Worm (Caenorhabditis elegans): ENCODE results near the gene C13A10.2.

Gene C13A10.2

ce11 chrII:1357262-1357661 lies 543 bp downstream of the C13A10.2 start:
- TF ChIP-seq ama-1 (optimal IDR thresholded peaks at IDR 0.05) (no peak), B0310.2 (tag; optimal IDR thresholded peaks at IDR 0.05) (no peak), hmg-4 (GFP tag; optimal IDR thresholded peaks at IDR 0.05) (no peak), aly-1 (tag; optimal IDR thresholded peaks at IDR 0.05) (no peak), ceh-13 (GFP tag; optimal IDR thresholded peaks at IDR 0.05) (no peak), ceh-36 (tag; optimal IDR thresholded peaks at IDR 0.05) (no peak), flt-1 (GFP tag; IDR thresholded peaks at IDR 0.05) (no peak), hmbx-1 (tag; optimal IDR thresholded peaks at IDR 0.05) (no peak), hnd-1 (tag; optimal IDR thresholded peaks at IDR 0.05) (no peak), tbx-11 (GFP tag; IDR thresholded peaks at IDR 0.05) (no peak), tra-4 (tag; optimal IDR thresholded peaks at IDR 0.05) (no peak), ets-7 (tag; optimal IDR thresholded peaks at IDR 0.05) (no peak), F13C5.2 (tag; optimal IDR thresholded peaks at IDR 0.05) (no peak), tbx-37 (GFP tag; conservative IDR thresholded peaks at IDR 0.05) (no peak)

ce11 chrII:1355480-1355879 lies 2.3 kb downstream of the C13A10.2 start, which contains the start of gene C13A10.1:
Gene C13A10.1, minus strand, starts transcription at chrII:1355649.
- TF ChIP-seq B0310.2 (tag; optimal IDR thresholded peaks at IDR 0.05) = no peak
- no peak for TF ChIP-seq ama-1 (optimal IDR thresholded peaks at IDR 0.05)
- TF ChIP-seq hmg-4 (GFP tag; optimal IDR thresholded peaks at IDR 0.05) = no peak
- no peak for TF ChIP-seq F13C5.2 (tag; optimal IDR thresholded peaks at IDR 0.05)
- TF ChIP-seq tbx-37 (GFP tag; conservative IDR thresholded peaks at IDR 0.05) = no peak
- no peak for TF ChIP-seq sea-1 (GFP tag; conservative IDR thresholded peaks at IDR 0.05)
- TF ChIP-seq hmbx-1 (tag; optimal IDR thresholded peaks at IDR 0.05) = no peak
- no peak for TF ChIP-seq ceh-13 (GFP tag; optimal IDR thresholded peaks at IDR 0.05)
- TF ChIP-seq pes-1 (GFP tag; IDR thresholded peaks at IDR 0.05) = no peak
- no peak for TF ChIP-seq ceh-36 (tag; optimal IDR thresholded peaks at IDR 0.05)

ce11 chrII:1344524-1345119 lies 13.2 kb downstream of the C13A10.2 start:
- TF ChIP-seq flt-1 (GFP tag; IDR thresholded peaks at IDR 0.05) = no peak
- no peak for TF ChIP-seq aly-1 (tag; optimal IDR thresholded peaks at IDR 0.05)
- TF ChIP-seq sea-1 (GFP tag; conservative IDR thresholded peaks at IDR 0.05) = no peak
- no peak for TF ChIP-seq pes-1 (GFP tag; IDR thresholded peaks at IDR 0.05)
- TF ChIP-seq hmg-4 (GFP tag; optimal IDR thresholded peaks at IDR 0.05) = no peak
- no peak for TF ChIP-seq ama-1 (optimal IDR thresholded peaks at IDR 0.05)
- no peak for TF ChIP-seq B0310.2 (tag; optimal IDR thresholded peaks at IDR 0.05)
- TF ChIP-seq tra-4 (tag; optimal IDR thresholded peaks at IDR 0.05) = no peak
- no peak for TF ChIP-seq ets-7 (tag; optimal IDR thresholded peaks at IDR 0.05)
- TF ChIP-seq ceh-36 (tag; optimal IDR thresholded peaks at IDR 0.05) = no peak
- TF ChIP-seq ceh-13 (GFP tag; optimal IDR thresholded peaks at IDR 0.05) = no peak
- TF ChIP-seq hmbx-1 (tag; optimal IDR thresholded peaks at IDR 0.05) = no peak
- TF ChIP-seq tbx-11 (GFP tag; IDR thresholded peaks at IDR 0.05) = no peak
- no peak for TF ChIP-seq tbx-37 (GFP tag; conservative IDR thresholded peaks at IDR 0.05)

ce11 chrII:1343748-1344147 lies 14.1 kb downstream of the C13A10.2 start:
- no peak for TF ChIP-seq ets-7 (tag; optimal IDR thresholded peaks at IDR 0.05)
- TF ChIP-seq F13C5.2 (tag; optimal IDR thresholded peaks at IDR 0.05) = no peak
- TF ChIP-seq hnd-1 (tag; optimal IDR thresholded peaks at IDR 0.05) = no peak
- no peak for TF ChIP-seq tbx-37 (GFP tag; conservative IDR thresholded peaks at IDR 0.05)
- no peak for TF ChIP-seq scrt-1 (GFP tag; IDR thresholded peaks at IDR 0.05)
- TF ChIP-seq flt-1 (GFP tag; IDR thresholded peaks at IDR 0.05) = no peak
- TF ChIP-seq tbx-11 (GFP tag; IDR thresholded peaks at IDR 0.05) = no peak
- no peak for TF ChIP-seq tra-4 (tag; optimal IDR thresholded peaks at IDR 0.05)
- TF ChIP-seq sea-1 (GFP tag; conservative IDR thresholded peaks at IDR 0.05) = no peak

ce11 chrII:1341416-1341815 lies 16.4 kb downstream of the C13A10.2 start:
- TF ChIP-seq tbx-11 (GFP tag; IDR thresholded peaks at IDR 0.05) = no peak
- no peak for TF ChIP-seq tra-4 (tag; optimal IDR thresholded peaks at IDR 0.05)
- no peak for TF ChIP-seq sea-1 (GFP tag; conservative IDR thresholded peaks at IDR 0.05)
- TF ChIP-seq hnd-1 (tag; optimal IDR thresholded peaks at IDR 0.05) = no peak
- no peak for TF ChIP-seq pes-1 (GFP tag; IDR thresholded peaks at IDR 0.05)
- no peak for TF ChIP-seq flt-1 (GFP tag; IDR thresholded peaks at IDR 0.05)
- no peak for TF ChIP-seq ets-7 (tag; optimal IDR thresholded peaks at IDR 0.05)
- no peak for TF ChIP-seq ama-1 (optimal IDR thresholded peaks at IDR 0.05)
- TF ChIP-seq ceh-36 (tag; optimal IDR thresholded peaks at IDR 0.05) = no peak
- TF ChIP-seq B0310.2 (tag; optimal IDR thresholded peaks at IDR 0.05) = no peak
- TF ChIP-seq hmg-4 (GFP tag; optimal IDR thresholded peaks at IDR 0.05) = no peak
- no peak for TF ChIP-seq tbx-37 (GFP tag; conservative IDR thresholded peaks at IDR 0.05)
- no peak for TF ChIP-seq scrt-1 (GFP tag; IDR thresholded peaks at IDR 0.05)
- no peak for TF ChIP-seq aly-1 (tag; optimal IDR thresholded peaks at IDR 0.05)
- no peak for TF ChIP-seq hmbx-1 (tag; optimal IDR thresholded peaks at IDR 0.05)
- no peak for TF ChIP-seq F13C5.2 (tag; optimal IDR thresholded peaks at IDR 0.05)
- TF ChIP-seq ceh-13 (GFP tag; optimal IDR thresholded peaks at IDR 0.05) = no peak

ce11 chrII:1340049-1340448 lies 17.8 kb downstream of the C13A10.2 start:
- TF ChIP-seq flt-1 (GFP tag; IDR thresholded peaks at IDR 0.05) = no peak
- TF ChIP-seq ceh-36 (tag; optimal IDR thresholded peaks at IDR 0.05) = no peak
- TF ChIP-seq ets-7 (tag; optimal IDR thresholded peaks at IDR 0.05) = no peak
- TF ChIP-seq hnd-1 (tag; optimal IDR thresholded peaks at IDR 0.05) = no peak
- no peak for TF ChIP-seq tbx-37 (GFP tag; conservative IDR thresholded peaks at IDR 0.05)
- TF ChIP-seq tra-4 (tag; optimal IDR thresholded peaks at IDR 0.05) = no peak
- TF ChIP-seq pes-1 (GFP tag; IDR thresholded peaks at IDR 0.05) = no peak
- no peak for TF ChIP-seq ama-1 (optimal IDR thresholded peaks at IDR 0.05)
- TF ChIP-seq F13C5.2 (tag; optimal IDR thresholded peaks at IDR 0.05) = no peak
- no peak for TF ChIP-seq aly-1 (tag; optimal IDR thresholded peaks at IDR 0.05)
- no peak for TF ChIP-seq hmbx-1 (tag; optimal IDR thresholded peaks at IDR 0.05)
- no peak for TF ChIP-seq ceh-13 (GFP tag; optimal IDR thresholded peaks at IDR 0.05)
- no peak for TF ChIP-seq tbx-11 (GFP tag; IDR thresholded peaks at IDR 0.05)
- TF ChIP-seq B0310.2 (tag; optimal IDR thresholded peaks at IDR 0.05) = no peak
- TF ChIP-seq sea-1 (GFP tag; conservative IDR thresholded peaks at IDR 0.05) = no peak

ce11 chrII:1338196-1338595 lies 19.6 kb downstream of the C13A10.2 start:
- TF ChIP-seq sea-1 (GFP tag; conservative IDR thresholded peaks at IDR 0.05) (no peak), aly-1 (tag; optimal IDR thresholded peaks at IDR 0.05) (no peak), B0310.2 (tag; optimal IDR thresholded peaks at IDR 0.05) (no peak), ama-1 (optimal IDR thresholded peaks at IDR 0.05) (no peak), hnd-1 (tag; optimal IDR thresholded peaks at IDR 0.05) (no peak), scrt-1 (GFP tag; IDR thresholded peaks at IDR 0.05) (no peak), hmbx-1 (tag; optimal IDR thresholded peaks at IDR 0.05) (no peak), hmg-4 (GFP tag; optimal IDR thresholded peaks at IDR 0.05) (no peak), tra-4 (tag; optimal IDR thresholded peaks at IDR 0.05) (no peak), tbx-11 (GFP tag; IDR thresholded peaks at IDR 0.05) (no peak), ets-7 (tag; optimal IDR thresholded peaks at IDR 0.05) (no peak), F13C5.2 (tag; optimal IDR thresholded peaks at IDR 0.05) (no peak), flt-1 (GFP tag; IDR thresholded peaks at IDR 0.05) (no peak), ceh-13 (GFP tag; optimal IDR thresholded peaks at IDR 0.05) (no peak), ceh-36 (tag; optimal IDR thresholded peaks at IDR 0.05) (no peak), tbx-37 (GFP tag; conservative IDR thresholded peaks at IDR 0.05) (no peak), pes-1 (GFP tag; IDR thresholded peaks at IDR 0.05) (no peak)

Measured in whole organism, early embryonic.